Worm (Caenorhabditis elegans): ENCODE measurements around the gene smex-1.

DNA sequence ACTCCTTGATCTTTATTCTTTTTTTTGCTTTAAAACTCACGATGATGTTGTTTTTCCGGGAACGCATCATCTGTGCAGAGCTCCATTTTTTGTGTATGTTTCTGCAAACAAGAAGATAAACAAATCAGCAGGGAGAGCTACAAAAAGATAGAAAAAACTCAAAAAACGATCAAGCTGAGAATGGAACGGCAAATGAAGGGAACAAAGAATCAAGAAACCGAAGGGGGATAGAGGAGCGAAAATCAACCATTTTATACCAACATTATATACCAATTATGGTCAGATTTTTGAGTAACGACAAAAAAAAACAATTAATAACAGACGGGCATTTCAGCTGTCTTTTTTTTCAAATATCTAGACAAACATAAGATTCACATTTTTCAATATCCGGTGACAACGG lies 11.0 kb downstream of the smex-1 start, which contains the start of gene slc-17.5:
- TF ChIP-seq fax-1 (tag; optimal IDR thresholded peaks at IDR 0.05), result no peak
- no peak for TF ChIP-seq ceh-48 (tag; optimal IDR thresholded peaks at IDR 0.05)
- TF ChIP-seq pha-4 (tag; optimal IDR thresholded peaks at IDR 0.05), result no peak
- TF ChIP-seq unc-3 (GFP tag; conservative IDR thresholded peaks at IDR 0.05), result no peak
- TF ChIP-seq unc-3 (tag; optimal IDR thresholded peaks at IDR 0.05), result no peak
- no peak for TF ChIP-seq rnt-1 (tag; optimal IDR thresholded peaks at IDR 0.05)
- TF ChIP-seq pqm-1 (tag; optimal IDR thresholded peaks at IDR 0.05), result no peak
- no peak for TF ChIP-seq dmd-4 (tag; optimal IDR thresholded peaks at IDR 0.05; ENCODE audit: borderline replicate concordance)
- no peak for TF ChIP-seq nhr-11 (tag; optimal IDR thresholded peaks at IDR 0.05)
- no peak for TF ChIP-seq ets-4 (tag; optimal IDR thresholded peaks at IDR 0.05)
- no peak for TF ChIP-seq sdc-2 (tag; optimal IDR thresholded peaks at IDR 0.05)
- TF ChIP-seq pros-1 (tag; optimal IDR thresholded peaks at IDR 0.05), result no peak
- no peak for TF ChIP-seq elt-2 (tag; optimal IDR thresholded peaks at IDR 0.05)
